Worm (Caenorhabditis elegans) whole organism, early embryonic: ENCODE results near the gene ulp-4.

ENCODE experiments used
- B0310.2 ChIP-seq: sonication (generic microtip); optimal IDR thresholded peaks from 2 replicates; lab custom pipeline; 2016; ENCODE audit warnings: mild to moderate bottlenecking, missing genetic modification characterization, missing compliant biosample characterization
- F13C5.2 ChIP-seq: sonication (generic microtip); optimal IDR thresholded peaks from 2 replicates; lab custom pipeline; 2017; ENCODE audit warnings: mild to moderate bottlenecking, missing genetic modification characterization, inconsistent platforms, missing compliant biosample characterization
- aly-1 ChIP-seq: sonication (generic microtip); optimal IDR thresholded peaks from 2 replicates; lab custom pipeline; 2016; ENCODE audit warnings: missing genetic modification characterization, missing compliant biosample characterization
- ama-1 ChIP-seq: fragments of 150-350 bp; optimal IDR thresholded peaks from 2 replicates; lab custom pipeline; 2014
- ceh-13 ChIP-seq: fragments of 200-800 bp; sonication (Bioruptor generic); optimal IDR thresholded peaks from 2 replicates; lab custom pipeline; 2018; ENCODE audit warnings: mild to moderate bottlenecking, missing genetic modification characterization, missing compliant biosample characterization
- ceh-36 ChIP-seq: sonication (generic microtip); optimal IDR thresholded peaks from 2 replicates; lab custom pipeline; 2016; ENCODE audit warnings: missing genetic modification characterization, inconsistent platforms, missing compliant biosample characterization
- ets-7 ChIP-seq: sonication (generic microtip); optimal IDR thresholded peaks from 2 replicates; lab custom pipeline; 2016; ENCODE audit warnings: missing genotype, missing genetic modification characterization, missing compliant biosample characterization
- flt-1 ChIP-seq: fragments of 200-800 bp; sonication (Bioruptor generic); IDR thresholded peaks from 2 replicates; pipeline ENCODE4 v1.3.6; 2022; ENCODE audit warnings: missing genetic modification characterization, missing compliant biosample characterization
- hmbx-1 ChIP-seq: sonication (generic microtip); optimal IDR thresholded peaks from 2 replicates; lab custom pipeline; 2016; ENCODE audit warnings: mild to moderate bottlenecking, missing genetic modification characterization, missing compliant biosample characterization
- hmg-4 ChIP-seq: fragments of 200-800 bp; sonication (Bioruptor generic); optimal IDR thresholded peaks from 2 replicates; lab custom pipeline; 2018; ENCODE audit warnings: mild to moderate bottlenecking, missing genetic modification characterization, missing compliant biosample characterization
- hnd-1 ChIP-seq: sonication (generic microtip); optimal IDR thresholded peaks from 2 replicates; lab custom pipeline; 2016; ENCODE audit warnings: missing genetic modification characterization, missing compliant biosample characterization
- pes-1 ChIP-seq: fragments of 200-800 bp; sonication (Bioruptor generic); IDR thresholded peaks from 2 replicates; pipeline ENCODE4 v1.3.6; 2022; ENCODE audit warnings: missing genetic modification reagents, missing genetic modification characterization, missing compliant biosample characterization
- scrt-1 ChIP-seq: fragments of 200-800 bp; sonication (Bioruptor generic); IDR thresholded peaks from 2 replicates; pipeline ENCODE4 v1.3.6; 2022; ENCODE audit warnings: missing genetic modification characterization, missing compliant biosample characterization
- sea-1 ChIP-seq: fragments of 200-800 bp; sonication (Bioruptor generic); conservative IDR thresholded peaks from 2 replicates; pipeline ENCODE4 v1.3.6; 2022; ENCODE audit warnings: missing genetic modification characterization, missing compliant biosample characterization
- tbx-11 ChIP-seq: fragments of 200-800 bp; sonication (Bioruptor generic); IDR thresholded peaks from 2 replicates; pipeline ENCODE4 v1.3.6; 2022; ENCODE audit warnings: missing genetic modification characterization, missing compliant biosample characterization
- tbx-37 ChIP-seq: fragments of 200-800 bp; sonication (Bioruptor generic); conservative IDR thresholded peaks from 2 replicates; pipeline ENCODE4 v1.3.6; 2022; ENCODE audit warnings: missing genetic modification reagents, missing genetic modification characterization, missing compliant biosample characterization
- tra-4 ChIP-seq: sonication (generic microtip); optimal IDR thresholded peaks from 2 replicates; lab custom pipeline; 2017; ENCODE audit warnings: missing genetic modification characterization, missing compliant biosample characterization

The ulp-4 gene

ce11 chrII:8157991-8158390 is 28.2 kb downstream of the ulp-4 start, which contains the start of gene pch-2:
Gene pch-2, plus strand, starts transcription at chrII:8158349.
- no peak for TF ChIP-seq ceh-36 (tag; lab: Kevin White, UChicago)
- no peak for TF ChIP-seq F13C5.2
- no peak for TF ChIP-seq hmbx-1 (tag; lab: Kevin White, UChicago)
- TF ChIP-seq flt-1 (GFP tag; lab: Robert Waterston, UW): no peak
- no peak for TF ChIP-seq hmg-4 (GFP tag; lab: Kevin White, UChicago)
- no peak for TF ChIP-seq tbx-11 (GFP tag; lab: Robert Waterston, UW)
- TF ChIP-seq tbx-37 (GFP tag; lab: Robert Waterston, UW): no peak
- TF ChIP-seq ama-1 (lab: Kevin White, UChicago): no peak
- TF ChIP-seq sea-1 (GFP tag; lab: Robert Waterston, UW): no peak
- TF ChIP-seq aly-1 (tag; lab: Kevin White, UChicago): no peak
- TF ChIP-seq ets-7 (tag; lab: Kevin White, UChicago): no peak
- no peak for TF ChIP-seq pes-1 (GFP tag; lab: Robert Waterston, UW)
- TF ChIP-seq B0310.2: no peak

- TF ChIP-seq B0310.2 (no peak), tra-4 (tag; lab: Kevin White, UChicago) (no peak), sea-1 (GFP tag; lab: Robert Waterston, UW) (no peak), tbx-11 (GFP tag; lab: Robert Waterston, UW) (no peak), ceh-13 (GFP tag; lab: Kevin White, UChicago) (no peak), ceh-36 (tag; lab: Kevin White, UChicago) (no peak), aly-1 (tag; lab: Kevin White, UChicago) (no peak), F13C5.2 (no peak), ets-7 (tag; lab: Kevin White, UChicago) (no peak), hmbx-1 (tag; lab: Kevin White, UChicago) (no peak), pes-1 (GFP tag; lab: Robert Waterston, UW) (no peak), tbx-37 (GFP tag; lab: Robert Waterston, UW) (no peak), scrt-1 (no peak), hmg-4 (GFP tag; lab: Kevin White, UChicago) (no peak), hnd-1 (tag; lab: Kevin White, UChicago) (no peak), ama-1 (lab: Kevin White, UChicago) (no peak)
Measured at ce11 chrII:8160916-8161315, 31.2 kb downstream of the ulp-4 start.

ce11 chrII:8162120-8162648 is 32.4 kb downstream of the ulp-4 start, which contains the start of the genes emb-27 and rrf-3:
Gene emb-27, minus strand, starts transcription at chrII:8162170.
Gene rrf-3, plus strand, starts transcription at chrII:8162465.
- TF ChIP-seq tbx-37 (GFP tag; lab: Robert Waterston, UW) (no peak), hmg-4 (GFP tag; lab: Kevin White, UChicago) (no peak), B0310.2 (no peak), F13C5.2 (no peak), aly-1 (tag; lab: Kevin White, UChicago) (no peak), tra-4 (tag; lab: Kevin White, UChicago) (no peak), tbx-11 (GFP tag; lab: Robert Waterston, UW) (no peak), ceh-13 (GFP tag; lab: Kevin White, UChicago) (no peak), ama-1 (lab: Kevin White, UChicago) (no peak), flt-1 (GFP tag; lab: Robert Waterston, UW) (no peak), scrt-1 (no peak)

ce11 chrII:8169283-8169682 is 39.5 kb downstream of the ulp-4 start, which contains the start of gene T05C12.15:
Gene T05C12.15, plus strand, starts transcription at chrII:8169583.
- TF ChIP-seq B0310.2 (no peak), hnd-1 (tag; lab: Kevin White, UChicago) (no peak), sea-1 (GFP tag; lab: Robert Waterston, UW) (no peak), flt-1 (GFP tag; lab: Robert Waterston, UW) (no peak), ama-1 (lab: Kevin White, UChicago) (no peak), tbx-11 (GFP tag; lab: Robert Waterston, UW) (no peak), aly-1 (tag; lab: Kevin White, UChicago) (no peak)

- TF ChIP-seq tbx-11 (GFP tag; lab: Robert Waterston, UW): no peak
- TF ChIP-seq scrt-1: no peak
- no peak for TF ChIP-seq ceh-13 (GFP tag; lab: Kevin White, UChicago)
- TF ChIP-seq hmg-4 (GFP tag; lab: Kevin White, UChicago): no peak
- TF ChIP-seq aly-1 (tag; lab: Kevin White, UChicago): no peak
- no peak for TF ChIP-seq hnd-1 (tag; lab: Kevin White, UChicago)
- TF ChIP-seq B0310.2: no peak
- no peak for TF ChIP-seq F13C5.2
- TF ChIP-seq ceh-36 (tag; lab: Kevin White, UChicago): no peak
- TF ChIP-seq hmbx-1 (tag; lab: Kevin White, UChicago): no peak
- no peak for TF ChIP-seq flt-1 (GFP tag; lab: Robert Waterston, UW)
- TF ChIP-seq ama-1 (lab: Kevin White, UChicago): no peak
- TF ChIP-seq pes-1 (GFP tag; lab: Robert Waterston, UW): no peak
Measured at ce11 chrII:8170374-8170773, 40.6 kb downstream of the ulp-4 start, which contains the start of gene T05C12.11. Gene T05C12.11, minus strand, starts transcription at chrII:8170474.

DNA sequence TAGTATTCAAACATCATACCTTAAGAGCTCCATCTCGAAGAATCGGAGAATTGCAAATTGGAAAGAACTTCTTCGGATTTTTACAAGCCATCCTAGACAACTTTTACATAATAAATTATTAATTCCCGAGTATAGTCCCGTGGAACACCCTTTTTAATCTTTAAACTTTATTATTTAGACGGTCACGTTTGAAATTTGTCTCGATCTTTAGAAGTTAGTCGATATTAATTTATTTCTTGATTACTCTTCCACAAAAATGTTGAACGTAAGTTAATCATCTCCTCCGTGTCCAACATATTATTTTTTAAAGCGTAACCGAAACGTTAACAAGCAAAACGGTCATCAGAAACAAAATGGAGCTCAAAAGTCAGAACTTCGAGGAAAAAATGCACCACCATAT is 43.7 kb downstream of the ulp-4 start, which contains the start of the genes decr-1.3 and T05C12.1:
decr-1.3 (minus strand) TSS at position 101 of the 400 bp plus-strand sequence.
T05C12.1 (plus strand) TSS at position 232 of the 400 bp plus-strand sequence.
- TF ChIP-seq ceh-13 (GFP tag; lab: Kevin White, UChicago) (no peak), ets-7 (tag; lab: Kevin White, UChicago) (no peak), F13C5.2 (no peak), ceh-36 (tag; lab: Kevin White, UChicago) (no peak), hmbx-1 (tag; lab: Kevin White, UChicago) (no peak), B0310.2 (no peak), tra-4 (tag; lab: Kevin White, UChicago) (no peak), hmg-4 (GFP tag; lab: Kevin White, UChicago) (no peak), tbx-11 (GFP tag; lab: Robert Waterston, UW) (no peak), hnd-1 (tag; lab: Kevin White, UChicago) (no peak), ama-1 (lab: Kevin White, UChicago) (no peak), pes-1 (GFP tag; lab: Robert Waterston, UW) (no peak), scrt-1 (no peak), sea-1 (GFP tag; lab: Robert Waterston, UW) (no peak), tbx-37 (GFP tag; lab: Robert Waterston, UW) (no peak), aly-1 (tag; lab: Kevin White, UChicago) (no peak), flt-1 (GFP tag; lab: Robert Waterston, UW) (no peak)
